Fruit fly (Drosophila melanogaster): Measurements from ENCODE around the gene CG10232.

DNA sequence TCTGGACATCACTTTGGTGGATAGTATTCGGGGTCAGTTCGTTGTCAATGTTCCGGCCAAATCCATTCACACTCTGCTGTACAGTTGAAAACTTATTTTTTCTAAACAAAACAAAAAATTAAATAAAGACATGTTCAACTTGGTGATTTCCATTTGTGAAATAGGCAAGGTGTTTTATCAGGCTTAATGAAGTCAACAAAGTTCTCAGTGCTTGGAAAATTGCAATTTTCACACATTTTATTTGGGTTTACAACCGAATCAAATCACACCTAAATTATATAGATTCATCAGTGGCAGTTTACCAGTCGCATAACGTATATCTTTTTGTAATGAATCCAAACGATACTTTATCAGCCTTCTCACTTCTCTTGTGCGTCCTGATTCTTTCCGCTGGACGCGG, 19.0 kb downstream of the CG10232 start, which contains the start of gene Qsox4:
- TF ChIP-seq usp (GFP tag; optimal IDR thresholded peaks at IDR 0.05) (no peak), pan (optimal IDR thresholded peaks at IDR 0.05) (no peak), psq (optimal IDR thresholded peaks at IDR 0.05) (no peak)

Measured in whole organism.